Worm (Caenorhabditis elegans) whole organism, young adult: ENCODE results near the gene T04C12.8.

ENCODE experiments used
- F22D6.2 ChIP-seq: sonication (generic microtip); optimal IDR thresholded peaks from 2 replicates; lab custom pipeline; 2016; ENCODE audit warnings: mild to moderate bottlenecking, missing genetic modification characterization, missing compliant biosample characterization
- F23B12.7 ChIP-seq: sonication (generic microtip); optimal IDR thresholded peaks from 2 replicates; lab custom pipeline; 2017; ENCODE audit warnings: missing genetic modification characterization, mild to moderate bottlenecking, missing compliant biosample characterization, antibody characterized with exemption, moderate library complexity; ENCODE audit not compliant: insufficient read depth
- F33H1.4 ChIP-seq: fragments of 200-800 bp; sonication (Bioruptor generic); IDR thresholded peaks from 2 replicates; pipeline ENCODE4 v1.3.6; 2022; ENCODE audit warnings: missing genetic modification reagents, missing genetic modification characterization, missing compliant biosample characterization
- F57C9.4 ChIP-seq: sonication (generic microtip); optimal IDR thresholded peaks from 2 replicates; lab custom pipeline; 2017; ENCODE audit warnings: mild to moderate bottlenecking, missing genetic modification characterization, missing compliant biosample characterization
- K12H6.12 ChIP-seq: fragments of 200-800 bp; sonication (Bioruptor generic); optimal IDR thresholded peaks from 2 replicates; lab custom pipeline; 2018; ENCODE audit warnings: mild to moderate bottlenecking, missing genetic modification characterization, missing compliant biosample characterization
- T07F8.4 ChIP-seq: sonication (generic microtip); optimal IDR thresholded peaks from 2 replicates; lab custom pipeline; 2016; ENCODE audit warnings: mild to moderate bottlenecking, missing genetic modification characterization, moderate library complexity, missing compliant biosample characterization
- Y53G8AR.9 ChIP-seq: fragments of 200-800 bp; sonication (Bioruptor generic); conservative IDR thresholded peaks from 2 replicates; pipeline ENCODE4 v1.3.6; 2022; ENCODE audit warnings: missing genetic modification reagents, missing genetic modification characterization, missing compliant biosample characterization
- akir-1 ChIP-seq: fragments of 200-800 bp; sonication (Bioruptor generic); optimal IDR thresholded peaks from 2 replicates; lab custom pipeline; 2018; ENCODE audit warnings: mild to moderate bottlenecking, missing genetic modification characterization, moderate library complexity, missing compliant biosample characterization
- ama-1 ChIP-seq, 3 experiments: fragments of 150-350 bp in 1 of 3; sonication (generic microtip) in 2 of 3; optimal IDR thresholded peaks; 2 replicates each; lab custom pipeline; 2014 to 2018; ENCODE audit warnings: missing biosample characterization in 2 of 3, missing genetic modification characterization in 2 of 3, missing genetic modification reagents in 2 of 3
- aptf-2 ChIP-seq: fragments of 200-800 bp; sonication (Bioruptor generic); conservative IDR thresholded peaks from 2 replicates; pipeline ENCODE4 v1.3.6; 2022; ENCODE audit warnings: missing genetic modification reagents, missing genetic modification characterization, missing compliant biosample characterization
- aptf-3 ChIP-seq: fragments of 200-800 bp; sonication (Bioruptor generic); IDR thresholded peaks from 2 replicates; pipeline ENCODE4 v1.3.6; 2022; ENCODE audit warnings: missing genetic modification characterization, missing compliant biosample characterization
- atf-7 ChIP-seq: sonication (generic microtip); optimal IDR thresholded peaks from 2 replicates; lab custom pipeline; 2017; ENCODE audit warnings: mild to moderate bottlenecking, missing genetic modification characterization, missing compliant biosample characterization
- attf-6 ChIP-seq: fragments of 200-800 bp; sonication (Bioruptor generic); IDR thresholded peaks from 2 replicates; pipeline ENCODE4 v1.3.6; 2022; ENCODE audit warnings: missing genetic modification reagents, missing genetic modification characterization, missing compliant biosample characterization
- cebp-1 ChIP-seq, 2 experiments: fragments of 200-800 bp in 1 of 2; sonication (Bioruptor generic) in 1 of 2; sonication (generic microtip) in 1 of 2; IDR thresholded peaks in 1 of 2; optimal IDR thresholded peaks in 1 of 2; 2 replicates each; pipeline versions ENCODE4 v1.3.6 to Lab custom; 2017 to 2022; ENCODE audit warnings: missing compliant biosample characterization in 2 of 2, missing genetic modification characterization in 2 of 2, mild to moderate bottlenecking in 1 of 2, missing genetic modification reagents in 1 of 2, moderate library complexity in 1 of 2
- ceh-100 ChIP-seq: fragments of 200-800 bp; sonication (Bioruptor generic); IDR thresholded peaks from 2 replicates; pipeline ENCODE4 v1.3.6; 2022; ENCODE audit warnings: missing genetic modification reagents, missing genetic modification characterization, missing compliant biosample characterization
- ceh-91 ChIP-seq: fragments of 200-800 bp; sonication (Bioruptor generic); IDR thresholded peaks from 2 replicates; pipeline ENCODE4 v1.3.6; 2022; ENCODE audit warnings: missing genetic modification reagents, missing genetic modification characterization, missing compliant biosample characterization
- dox-1 ChIP-seq: fragments of 200-800 bp; sonication (Bioruptor generic); IDR thresholded peaks from 2 replicates; pipeline ENCODE4 v1.3.6; 2022; ENCODE audit warnings: missing genetic modification reagents, missing genetic modification characterization, missing compliant biosample characterization
- dpff-1 ChIP-seq: sonication (generic microtip); optimal IDR thresholded peaks from 2 replicates; lab custom pipeline; 2017; ENCODE audit warnings: mild to moderate bottlenecking, missing genetic modification characterization, missing compliant biosample characterization
- egl-18 ChIP-seq: fragments of 200-800 bp; sonication (Bioruptor generic); IDR thresholded peaks from 2 replicates; pipeline ENCODE4 v1.3.6; 2022; ENCODE audit warnings: missing genetic modification reagents, missing genetic modification characterization, missing compliant biosample characterization
- gei-17 ChIP-seq: fragments of 200-800 bp; sonication (Bioruptor generic); optimal IDR thresholded peaks from 2 replicates; lab custom pipeline; 2018; ENCODE audit warnings: mild to moderate bottlenecking, missing genetic modification characterization, missing compliant biosample characterization
- him-1 ChIP-seq: sonication (generic microtip); optimal IDR thresholded peaks from 2 replicates; lab custom pipeline; 2016; ENCODE audit warnings: missing genotype, missing genetic modification reagents, missing genetic modification characterization, missing compliant biosample characterization
- hmg-1.2 ChIP-seq: fragments of 200-800 bp; sonication (Bioruptor generic); IDR thresholded peaks from 2 replicates; pipeline ENCODE4 v1.3.6; 2022; ENCODE audit warnings: missing genetic modification reagents, missing genetic modification characterization, missing compliant biosample characterization
- hrde-1 ChIP-seq: sonication (generic microtip); optimal IDR thresholded peaks from 2 replicates; lab custom pipeline; 2016; ENCODE audit warnings: missing genetic modification characterization, mild to moderate bottlenecking, missing compliant biosample characterization, moderate library complexity, missing genotype, missing genetic modification reagents, borderline replicate concordance
- lin-54 ChIP-seq: fragments of 200-800 bp; sonication (Bioruptor generic); optimal IDR thresholded peaks from 2 replicates; lab custom pipeline; 2018; ENCODE audit warnings: mild to moderate bottlenecking, missing genetic modification characterization, missing compliant biosample characterization
- lsy-27 ChIP-seq: sonication (generic microtip); optimal IDR thresholded peaks from 2 replicates; lab custom pipeline; 2017; ENCODE audit warnings: missing genetic modification characterization, mild to moderate bottlenecking, missing compliant biosample characterization, antibody characterized with exemption, missing genotype, borderline replicate concordance; ENCODE audit not compliant: insufficient read depth
- madf-3 ChIP-seq: fragments of 200-800 bp; sonication (Bioruptor generic); IDR thresholded peaks from 2 replicates; pipeline ENCODE4 v1.3.6; 2022; ENCODE audit warnings: missing genetic modification reagents, missing genetic modification characterization, missing compliant biosample characterization
- madf-8 ChIP-seq: fragments of 200-800 bp; sonication (Bioruptor generic); conservative IDR thresholded peaks from 2 replicates; pipeline ENCODE4 v1.3.6; 2022; ENCODE audit warnings: missing genetic modification reagents, missing genetic modification characterization, missing compliant biosample characterization
- mxl-1 ChIP-seq: sonication (generic microtip); optimal IDR thresholded peaks from 2 replicates; lab custom pipeline; 2016; ENCODE audit warnings: missing genetic modification characterization, missing compliant biosample characterization
- nfya-2 ChIP-seq: fragments of 200-800 bp; sonication (Bioruptor generic); IDR thresholded peaks from 2 replicates; pipeline ENCODE4 v1.3.6; 2022; ENCODE audit warnings: missing genetic modification reagents, missing genetic modification characterization, missing compliant biosample characterization
- nhr-27 ChIP-seq: fragments of 200-800 bp; sonication (Bioruptor generic); optimal IDR thresholded peaks from 2 replicates; lab custom pipeline; 2018; ENCODE audit warnings: mild to moderate bottlenecking, missing genetic modification characterization, moderate library complexity, missing compliant biosample characterization
- nhr-80 ChIP-seq: sonication (generic microtip); optimal IDR thresholded peaks from 2 replicates; lab custom pipeline; 2016; ENCODE audit warnings: missing genetic modification characterization, missing compliant biosample characterization
- repo-1 ChIP-seq: sonication (generic microtip); optimal IDR thresholded peaks from 2 replicates; lab custom pipeline; 2017; ENCODE audit warnings: mild to moderate bottlenecking, missing genetic modification characterization, missing compliant biosample characterization
- sdz-38 ChIP-seq: sonication (generic microtip); optimal IDR thresholded peaks from 2 replicates; lab custom pipeline; 2016; ENCODE audit warnings: missing genotype, missing genetic modification characterization, missing compliant biosample characterization
- sea-2 ChIP-seq: fragments of 200-800 bp; sonication (Bioruptor generic); IDR thresholded peaks from 2 replicates; pipeline ENCODE4 v1.3.6; 2022; ENCODE audit warnings: missing genetic modification characterization, missing compliant biosample characterization
- somi-1 ChIP-seq: fragments of 200-800 bp; sonication (Bioruptor generic); optimal IDR thresholded peaks from 2 replicates; lab custom pipeline; 2018; ENCODE audit warnings: mild to moderate bottlenecking, missing genetic modification characterization, missing compliant biosample characterization
- tbp1 ChIP-seq: fragments of 200-800 bp; sonication (Bioruptor generic); optimal IDR thresholded peaks from 2 replicates; lab custom pipeline; 2018; ENCODE audit warnings: mild to moderate bottlenecking, missing genetic modification characterization, missing compliant biosample characterization
- tlf-1 ChIP-seq: fragments of 200-800 bp; sonication (Bioruptor generic); optimal IDR thresholded peaks from 2 replicates; lab custom pipeline; 2018; ENCODE audit warnings: mild to moderate bottlenecking, missing genetic modification characterization, missing compliant biosample characterization
- unc-62 ChIP-seq: fragments of 150-350 bp; optimal IDR thresholded peaks from 2 replicates; lab custom pipeline; 2014; ENCODE audit warnings: missing biosample characterization, missing genetic modification reagents, missing genetic modification characterization
- zim-3 ChIP-seq: sonication (generic microtip); optimal IDR thresholded peaks from 2 replicates; lab custom pipeline; 2017; ENCODE audit warnings: mild to moderate bottlenecking, missing genetic modification characterization, moderate library complexity, missing compliant biosample characterization
- ztf-3 ChIP-seq: fragments of 200-800 bp; sonication (Bioruptor generic); optimal IDR thresholded peaks from 2 replicates; lab custom pipeline; 2018; ENCODE audit warnings: mild to moderate bottlenecking, missing genetic modification characterization, missing compliant biosample characterization

Gene T04C12.8

ce11 chrV:11056484-11056883, 12.7 kb downstream of the T04C12.8 start:
- TF ChIP-seq tlf-1 (GFP tag; lab: Kevin White, UChicago) (no peak), F33H1.4 (GFP tag; lab: Robert Waterston, UW) (no peak), sea-2 (GFP tag; lab: Robert Waterston, UW) (no peak), hrde-1 (tag; lab: Kevin White, UChicago) (no peak), F22D6.2 (no peak), zim-3 (no peak), lsy-27 (tag; lab: Kevin White, UChicago) (no peak), unc-62 (GFP tag; lab: Kevin White, UChicago) (no peak), hmg-1.2 (GFP tag; lab: Robert Waterston, UW) (no peak), sdz-38 (no peak), T07F8.4 (tag; lab: Kevin White, UChicago) (no peak), F23B12.7 (no peak), nhr-80 (no peak)

ce11 chrV:11053827-11054226, 15.3 kb downstream of the T04C12.8 start, which contains the start of gene T04C12.7:
Gene T04C12.7 (plus strand): TSS chrV:11054127.
- TF ChIP-seq F57C9.4 (tag; lab: Kevin White, UChicago) (no peak), hrde-1 (tag; lab: Kevin White, UChicago) (no peak), akir-1 (GFP tag; lab: Kevin White, UChicago) (no peak), sdz-38 (no peak), atf-7 (tag; lab: Kevin White, UChicago) (no peak), madf-3 (no peak), egl-18 (no peak), cebp-1 (GFP tag; IDR thresholded peaks at IDR 0.05; lab: Robert Waterston, UW) (no peak), cebp-1 (tag; optimal IDR thresholded peaks at IDR 0.05; lab: Kevin White, UChicago) (no peak), lin-54 (GFP tag; lab: Kevin White, UChicago) (no peak), ztf-3 (GFP tag; lab: Kevin White, UChicago) (no peak)

ce11 chrV:11051921-11052320, 17.2 kb downstream of the T04C12.8 start, which contains the start of gene T04C12.33:
Gene T04C12.33 (plus strand): TSS chrV:11052221.
- TF ChIP-seq tlf-1 (GFP tag; lab: Kevin White, UChicago) (no peak), repo-1 (tag; lab: Kevin White, UChicago) (no peak), madf-8 (GFP tag; lab: Robert Waterston, UW) (no peak), mxl-1 (tag; lab: Kevin White, UChicago) (no peak), aptf-2 (GFP tag; lab: Robert Waterston, UW) (no peak), ama-1 (optimal IDR thresholded peaks at IDR 0.05; lab: Kevin White, UChicago) (no peak), ama-1 (GFP tag; optimal IDR thresholded peaks at IDR 0.05; lab: Kevin White, UChicago) (no peak), K12H6.12 (tag; lab: Kevin White, UChicago) (no peak), ceh-100 (GFP tag; lab: Robert Waterston, UW) (no peak), him-1 (tag; lab: Kevin White, UChicago) (no peak), ztf-3 (GFP tag; lab: Kevin White, UChicago) (no peak), nhr-27 (tag; lab: Kevin White, UChicago) (no peak), ceh-91 (GFP tag; lab: Robert Waterston, UW) (no peak), dpff-1 (tag; lab: Kevin White, UChicago) (no peak)

ce11 chrV:11048678-11049077, 20.5 kb downstream of the T04C12.8 start, which contains the start of gene srh-74:
Gene srh-74 (minus strand): TSS chrV:11048778.
- no peak for TF ChIP-seq nfya-2 (GFP tag; lab: Robert Waterston, UW)
- no peak for TF ChIP-seq tbp1 (GFP tag; lab: Kevin White, UChicago)
- no peak for TF ChIP-seq gei-17
- no peak for TF ChIP-seq dox-1 (GFP tag; lab: Robert Waterston, UW)
- no peak for TF ChIP-seq somi-1
- TF ChIP-seq attf-6, result no peak
- TF ChIP-seq sea-2 (GFP tag; lab: Robert Waterston, UW), result no peak
- no peak for TF ChIP-seq aptf-3 (GFP tag; lab: Robert Waterston, UW)
- no peak for TF ChIP-seq Y53G8AR.9
- TF ChIP-seq, all 124 proteins: peak for 0
